Fruit fly (Drosophila melanogaster) whole organism, embryonic: ENCODE data around the gene MBD-like.
A peak's percentile ranks its signal among the peaks of the same experiment; 100 is the strongest.

ENCODE experiments used
- Abd-B ChIP-seq: fragments of 200-800 bp; sonication (Bioruptor generic); optimal IDR thresholded peaks from 2 replicates; lab custom pipeline; 2018; ENCODE audit warnings: missing biosample characterization, mild to moderate bottlenecking, missing genetic modification characterization, moderate library complexity
- Bdp1 ChIP-seq: fragments of 200-800 bp; sonication (Bioruptor generic); optimal IDR thresholded peaks from 3 replicates; lab custom pipeline; 2016; ENCODE audit warnings: missing biosample characterization, missing genetic modification characterization
- BtbVII ChIP-seq: fragments of 200-800 bp; sonication (Bioruptor generic); optimal IDR thresholded peaks from 3 replicates; lab custom pipeline; 2017; ENCODE audit warnings: missing biosample characterization, mild to moderate bottlenecking, missing genetic modification characterization
- CG11504 ChIP-seq: fragments of 200-800 bp; sonication (Bioruptor generic); optimal IDR thresholded peaks from 3 replicates; lab custom pipeline; 2019; ENCODE audit warnings: missing biosample characterization, mild to moderate bottlenecking, missing genetic modification characterization, moderate library complexity
- CG14860 ChIP-seq: fragments of 200-800 bp; sonication (Bioruptor generic); IDR thresholded peaks from 3 replicates; pipeline ENCODE4 v1.3.6; 2022; ENCODE audit warnings: missing biosample characterization, missing genetic modification characterization; ENCODE audit not compliant: partially characterized antibody
- CG2202 ChIP-seq: fragments of 200-800 bp; sonication (Bioruptor generic); optimal IDR thresholded peaks from 2 replicates; lab custom pipeline; 2018; ENCODE audit warnings: missing biosample characterization, mild to moderate bottlenecking, missing genetic modification characterization
- CG4282 ChIP-seq: fragments of 200-800 bp; sonication (Bioruptor generic); optimal IDR thresholded peaks from 2 replicates; lab custom pipeline; 2016; ENCODE audit warnings: missing biosample characterization, missing genetic modification characterization
- CG43689 ChIP-seq: fragments of 200-800 bp; sonication (Bioruptor generic); IDR thresholded peaks from 2 replicates; pipeline ENCODE4 v1.3.6; 2022; ENCODE audit warnings: missing biosample characterization, missing genetic modification characterization
- CG4404 ChIP-seq: fragments of 200-800 bp; sonication (Bioruptor generic); IDR thresholded peaks from 2 replicates; pipeline ENCODE4 v1.3.6; 2022; ENCODE audit warnings: missing biosample characterization, missing genetic modification characterization
- CG4854 ChIP-seq: fragments of 200-800 bp; sonication (Bioruptor generic); optimal IDR thresholded peaks from 2 replicates; lab custom pipeline; 2016; ENCODE audit warnings: missing biosample characterization, missing genetic modification characterization, inconsistent platforms
- CG5180 ChIP-seq: fragments of 200-800 bp; sonication (Bioruptor generic); optimal IDR thresholded peaks from 3 replicates; lab custom pipeline; 2017; ENCODE audit warnings: missing biosample characterization, missing genetic modification characterization, mild to moderate bottlenecking, moderate library complexity, missing genetic modification reagents
- CG6254 ChIP-seq: fragments of 200-800 bp; sonication (Bioruptor generic); optimal IDR thresholded peaks from 3 replicates; lab custom pipeline; 2017; ENCODE audit warnings: mild to moderate bottlenecking, missing biosample characterization, missing genetic modification reagents, missing genetic modification characterization
- CG9817 ChIP-seq: fragments of 200-800 bp; sonication (Bioruptor generic); optimal IDR thresholded peaks from 2 replicates; lab custom pipeline; 2018; ENCODE audit warnings: missing biosample characterization, mild to moderate bottlenecking, missing genetic modification characterization, moderate library complexity
- CTCF ChIP-seq: fragments of 200-800 bp; sonication (Bioruptor generic); optimal IDR thresholded peaks from 2 replicates; lab custom pipeline; 2017; ENCODE audit warnings: missing biosample characterization, mild to moderate bottlenecking, missing genetic modification characterization, moderate library complexity
- Deaf1 ChIP-seq: fragments of 200-800 bp; optimal IDR thresholded peaks from 3 replicates; lab custom pipeline; 2019; ENCODE audit warnings: missing biosample characterization, mild to moderate bottlenecking, missing genetic modification characterization, moderate library complexity
- Doc2 ChIP-seq: fragments of 200-800 bp; sonication (Bioruptor generic); IDR thresholded peaks from 2 replicates; pipeline ENCODE4 v1.3.6; 2022; ENCODE audit warnings: missing biosample characterization, missing genetic modification characterization
- Dp ChIP-seq: fragments of 200-800 bp; sonication (Bioruptor generic); optimal IDR thresholded peaks from 2 replicates; lab custom pipeline; 2018; ENCODE audit warnings: missing biosample characterization, mild to moderate bottlenecking, missing genetic modification characterization, moderate library complexity
- Ets65A ChIP-seq: fragments of 200-800 bp; sonication (Bioruptor generic); peaks from one replicate; lab custom pipeline; 2016; ENCODE audit warnings: missing biosample characterization, missing genetic modification characterization
- HLH3B ChIP-seq: fragments of 200-800 bp; sonication (Bioruptor generic); IDR thresholded peaks from 2 replicates; pipeline ENCODE4 v1.3.6; 2022; ENCODE audit warnings: missing biosample characterization, missing genetic modification characterization
- Hmr ChIP-seq: fragments of 200-800 bp; sonication (Bioruptor generic); optimal IDR thresholded peaks from 3 replicates; lab custom pipeline; 2017; ENCODE audit warnings: mild to moderate bottlenecking, missing biosample characterization, missing genetic modification reagents, missing genetic modification characterization
- Hr78 ChIP-seq, 2 experiments: fragments of 200-800 bp in 1 of 2; fragments of >200 bp in 1 of 2; sonication (Bioruptor generic) in 1 of 2; optimal IDR thresholded peaks; 2 replicates each; lab custom pipeline; 2017 to 2019; ENCODE audit warnings: missing biosample characterization in 2 of 2, missing genetic modification characterization in 2 of 2, mild to moderate bottlenecking in 1 of 2, moderate library complexity in 1 of 2
- Kr ChIP-seq: fragments of 200-800 bp; sonication (Bioruptor generic); optimal IDR thresholded peaks from 2 replicates; lab custom pipeline; 2017; ENCODE audit warnings: missing biosample characterization, mild to moderate bottlenecking, missing genetic modification characterization
- Mes4 ChIP-seq: fragments of 200-800 bp; sonication (Bioruptor generic); optimal IDR thresholded peaks from 2 replicates; lab custom pipeline; 2016; ENCODE audit warnings: missing biosample characterization, missing genetic modification characterization
- Myb ChIP-seq: fragments of 200-800 bp; sonication (Bioruptor generic); optimal IDR thresholded peaks from 2 replicates; lab custom pipeline; 2016; ENCODE audit warnings: missing biosample characterization, missing genetic modification characterization
- Pdp1 ChIP-seq, 2 experiments: fragments of 200-800 bp; sonication (Bioruptor generic); optimal IDR thresholded peaks; 3 replicates each; lab custom pipeline; 2016; ENCODE audit warnings: missing biosample characterization in 2 of 2, missing genetic modification characterization in 2 of 2, mild to moderate bottlenecking in 1 of 2, moderate library complexity in 1 of 2
- Spps ChIP-seq: fragments of 200-800 bp; sonication (Bioruptor generic); optimal IDR thresholded peaks from 2 replicates; lab custom pipeline; 2018; ENCODE audit warnings: missing biosample characterization, mild to moderate bottlenecking, missing genetic modification characterization
- Ssrp ChIP-seq: fragments of 200-800 bp; sonication (Bioruptor generic); optimal IDR thresholded peaks from 2 replicates; lab custom pipeline; 2018; ENCODE audit warnings: missing biosample characterization, mild to moderate bottlenecking, missing genetic modification characterization, moderate library complexity
- Taf1 ChIP-seq: fragments of 200-800 bp; sonication (Bioruptor generic); IDR thresholded peaks from 2 replicates; pipeline ENCODE4 v1.3.6; 2022; ENCODE audit warnings: missing biosample characterization, missing genetic modification characterization
- YL-1 ChIP-seq: fragments of 200-800 bp; sonication (Bioruptor generic); optimal IDR thresholded peaks from 3 replicates; lab custom pipeline; 2017; ENCODE audit warnings: missing biosample characterization, mild to moderate bottlenecking, missing genetic modification characterization
- abd-A ChIP-seq: fragments of 200-800 bp; sonication (Bioruptor generic); optimal IDR thresholded peaks from 3 replicates; lab custom pipeline; 2019; ENCODE audit warnings: missing biosample characterization, mild to moderate bottlenecking, missing genetic modification characterization, moderate library complexity
- chm ChIP-seq: fragments of 200-800 bp; sonication (Bioruptor generic); IDR thresholded peaks from 2 replicates; pipeline ENCODE4 v1.3.6; 2022; ENCODE audit warnings: missing biosample characterization, missing genetic modification characterization
- emc ChIP-seq: fragments of 200-800 bp; sonication (Bioruptor generic); optimal IDR thresholded peaks from 2 replicates; lab custom pipeline; 2016; ENCODE audit warnings: missing biosample characterization, missing genetic modification characterization
- ewg ChIP-seq: fragments of 200-800 bp; sonication (Bioruptor generic); optimal IDR thresholded peaks from 3 replicates; lab custom pipeline; 2017; ENCODE audit warnings: mild to moderate bottlenecking, missing biosample characterization, missing genetic modification reagents, missing genetic modification characterization
- fd102C ChIP-seq: fragments of 200-800 bp; sonication (Bioruptor generic); optimal IDR thresholded peaks from 2 replicates; lab custom pipeline; 2018; ENCODE audit warnings: missing biosample characterization, mild to moderate bottlenecking, missing genetic modification characterization, moderate library complexity
- ftz-f1 ChIP-seq: fragments of 200-800 bp; sonication (Bioruptor generic); optimal IDR thresholded peaks from 2 replicates; lab custom pipeline; 2016; ENCODE audit warnings: missing biosample characterization, missing genetic modification characterization
- gcm ChIP-seq: fragments of 200-800 bp; sonication (Bioruptor generic); optimal IDR thresholded peaks from 2 replicates; lab custom pipeline; 2019; ENCODE audit warnings: missing biosample characterization, mild to moderate bottlenecking, missing genetic modification characterization, moderate library complexity
- gro ChIP-seq: fragments of 200-800 bp; sonication (Bioruptor generic); optimal IDR thresholded peaks from 2 replicates; lab custom pipeline; 2016; ENCODE audit warnings: missing biosample characterization, missing genetic modification characterization
- her ChIP-seq: fragments of 200-800 bp; sonication (Bioruptor generic); optimal IDR thresholded peaks from 2 replicates; lab custom pipeline; 2016; ENCODE audit warnings: missing biosample characterization, missing genetic modification characterization
- hkb ChIP-seq, 2 experiments: fragments of 200-800 bp in 1 of 2; fragments of >200 bp in 1 of 2; sonication (Bioruptor generic) in 1 of 2; IDR thresholded peaks in 1 of 2; optimal IDR thresholded peaks in 1 of 2; 2 replicates each; pipeline versions ENCODE4 v1.3.6 to Lab custom; 2017 to 2022; ENCODE audit warnings: missing biosample characterization in 1 of 2, missing genetic modification characterization in 1 of 2
- insv ChIP-seq, 2 experiments: fragments of 200-800 bp; sonication (Bioruptor generic); optimal IDR thresholded peaks; 3 replicates each; lab custom pipeline; 2016 to 2018; ENCODE audit warnings: missing biosample characterization in 2 of 2, missing genetic modification characterization in 2 of 2
- lmd ChIP-seq: fragments of 200-800 bp; sonication (Bioruptor generic); IDR thresholded peaks from 2 replicates; pipeline ENCODE4 v1.3.6; 2022; ENCODE audit warnings: missing biosample characterization, missing genetic modification characterization
- nerfin-2 ChIP-seq: fragments of 200-800 bp; sonication (Bioruptor generic); IDR thresholded peaks from 2 replicates; pipeline ENCODE4 v1.3.6; 2022; ENCODE audit warnings: missing biosample characterization, missing genetic modification characterization; ENCODE audit not compliant: partially characterized antibody
- pan ChIP-seq, 4 experiments: fragments of >200 bp in 3 of 4; fragments of 200-800 bp in 1 of 4; sonication (Bioruptor generic) in 1 of 4; optimal IDR thresholded peaks in 3 of 4; IDR thresholded peaks in 1 of 4; 2 replicates each; pipeline versions ENCODE4 v1.3.6 to Lab custom; 2017 to 2022; ENCODE audit warnings: missing biosample characterization in 2 of 4, missing genetic modification characterization in 2 of 4, mixed read lengths in 1 of 4
- schlank ChIP-seq: fragments of 200-800 bp; sonication (Bioruptor generic); optimal IDR thresholded peaks from 2 replicates; lab custom pipeline; 2018; ENCODE audit warnings: missing biosample characterization, mild to moderate bottlenecking, missing genetic modification characterization
- shn ChIP-seq: fragments of 200-800 bp; sonication (Bioruptor generic); optimal IDR thresholded peaks from 3 replicates; lab custom pipeline; 2016; ENCODE audit warnings: missing biosample characterization, missing genetic modification characterization
- so ChIP-seq: fragments of 200-800 bp; sonication (Bioruptor generic); IDR thresholded peaks from 3 replicates; pipeline ENCODE4 v1.3.6; 2022; ENCODE audit warnings: missing biosample characterization, missing genetic modification characterization
- stc ChIP-seq: fragments of 200-800 bp; sonication (Bioruptor generic); IDR thresholded peaks from 2 replicates; pipeline ENCODE4 v1.3.6; 2022; ENCODE audit warnings: missing biosample characterization, missing genetic modification characterization
- tio ChIP-seq: fragments of 200-800 bp; sonication (Bioruptor generic); optimal IDR thresholded peaks from 2 replicates; lab custom pipeline; 2017; ENCODE audit warnings: missing biosample characterization, missing genetic modification characterization, inconsistent platforms
- vvl ChIP-seq: fragments of 200-800 bp; sonication (Bioruptor generic); IDR thresholded peaks from 2 replicates; pipeline ENCODE4 v1.3.6; 2022; ENCODE audit warnings: missing biosample characterization, missing genetic modification characterization
- zfh1 ChIP-seq: fragments of 200-800 bp; sonication (Bioruptor generic); IDR thresholded peaks from 3 replicates; pipeline ENCODE4 v1.3.6; 2022; ENCODE audit warnings: missing biosample characterization, missing genetic modification characterization

The MBD-like gene

DNA sequence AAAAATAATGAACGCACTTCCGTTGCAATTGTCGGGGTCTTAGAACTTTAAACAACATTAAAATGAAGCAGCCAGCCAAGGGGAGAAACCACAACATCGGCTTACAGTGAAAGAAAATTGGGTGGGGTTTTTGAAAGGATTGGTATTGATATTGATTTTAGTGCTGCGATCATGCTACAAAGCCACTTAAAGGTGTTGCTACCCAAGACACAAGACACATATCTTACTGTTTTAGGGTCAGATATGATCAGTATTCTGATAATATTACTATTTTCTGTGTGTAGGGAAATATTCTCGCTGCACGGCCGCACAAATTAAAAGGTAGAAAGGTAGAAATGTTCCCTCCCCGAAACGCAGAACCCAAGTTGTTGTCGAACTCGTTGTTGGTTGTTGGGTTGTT is 45.5 kb downstream of the MBD-like start (continued):
- TF ChIP-seq Kr (GFP tag; lab: Kevin White, UChicago) (no peak), so (GFP tag; lab: Robert Waterston, UW) (no peak), CG4854 (GFP tag; lab: Kevin White, UChicago) (no peak), insv (GFP tag; optimal IDR thresholded peaks at IDR 0.05; lab: Kevin White, UChicago) (no peak), Mes4 (GFP tag; lab: Kevin White, UChicago) (no peak), lmd (no peak), gro (no peak), emc (no peak), Spps (tag; lab: Kevin White, UChicago) (peak; percentile 55), ewg (GFP tag; lab: Kevin White, UChicago) (no peak), CG9817 (tag; lab: Kevin White, UChicago) (no peak), Myb (GFP tag; lab: Kevin White, UChicago) (no peak), Pdp1 (GFP tag; optimal IDR thresholded peaks at IDR 0.05; lab: Kevin White, UChicago) (peak; percentile 24 to 48), Abd-B (GFP tag; lab: Kevin White, UChicago) (peak; percentile 23), Bdp1 (GFP tag; lab: Kevin White, UChicago) (no peak), Ssrp (tag; lab: Kevin White, UChicago) (peak; percentile 51), CG11504 (tag; lab: Kevin White, UChicago) (peak; percentile 29), CG43689 (GFP tag; lab: Robert Waterston, UW) (no peak), Deaf1 (tag; lab: Kevin White, UChicago) (no peak), ftz-f1 (GFP tag; lab: Kevin White, UChicago) (no peak), tio (GFP tag; lab: Kevin White, UChicago) (peak; percentile 43), vvl (peak; percentile 61; the same call in 1 of the 2 replicates), HLH3B (GFP tag; lab: Robert Waterston, UW) (no peak), CG6254 (GFP tag; lab: Kevin White, UChicago) (peak; percentile 54), CTCF (GFP tag; lab: Kevin White, UChicago) (no peak), BtbVII (no peak), CG14860 (GFP tag; lab: Robert Waterston, UW) (no peak), shn (GFP tag; lab: Kevin White, UChicago) (no peak), gcm (GFP tag; lab: Kevin White, UChicago) (no peak), CG2202 (tag; lab: Kevin White, UChicago) (peak; percentile 26), nerfin-2 (no peak), abd-A (tag; lab: Kevin White, UChicago) (no peak), Taf1 (no peak), stc (no peak), Doc2 (GFP tag; lab: Robert Waterston, UW) (no peak), YL-1 (no peak), CG4404 (GFP tag; lab: Robert Waterston, UW) (peak; percentile 35; the same call in 1 of the 2 replicates), schlank (tag; lab: Kevin White, UChicago) (no peak), Dp (GFP tag; lab: Kevin White, UChicago) (no peak), fd102C (peak; percentile 35), CG5180 (GFP tag; lab: Kevin White, UChicago) (no peak), Hr78 (GFP tag; optimal IDR thresholded peaks at IDR 0.05; lab: Kevin White, UChicago) (no peak), chm (GFP tag; lab: Robert Waterston, UW) (peak; percentile 63; the same call in 1 of the 2 replicates), Ets65A (GFP tag; lab: Kevin White, UChicago) (no peak), zfh1 (GFP tag; lab: Robert Waterston, UW) (peak; percentile 68; the same call in 1 of the 3 replicates), CG4282 (no peak), her (GFP tag; lab: Kevin White, UChicago) (no peak), hkb (optimal IDR thresholded peaks at IDR 0.05; lab: Kevin White, UChicago) (no peak), hkb (GFP tag; IDR thresholded peaks at IDR 0.05; lab: Robert Waterston, UW) (0 out of 2 replicates have a peak, but pooled peaks have one; percentile 13), Hmr (GFP tag; lab: Kevin White, UChicago) (no peak), pan (optimal IDR thresholded peaks at IDR 0.05; lab: Kevin White, UChicago) (no peak), pan (GFP tag; optimal IDR thresholded peaks at IDR 0.05 in 1 of 2, IDR thresholded peaks at IDR 0.05 in 1 of 2) (peak in 1 of 2 experiments; percentile 47)
